Fruit fly (Drosophila melanogaster) whole organism, prepupa: Measurements from ENCODE around the gene CG12680.

Source experiments
- CG10631 ChIP-seq: fragments of 200-800 bp; sonication (Bioruptor generic); optimal IDR thresholded peaks from 2 replicates; lab custom pipeline; 2016; ENCODE audit warnings: missing biosample characterization, missing genetic modification characterization
- CG10669 ChIP-seq: fragments of 200-800 bp; sonication (Bioruptor generic); optimal IDR thresholded peaks from 3 replicates; lab custom pipeline; 2018; ENCODE audit warnings: missing biosample characterization, mild to moderate bottlenecking, missing genetic modification characterization, moderate library complexity
- CG11902 ChIP-seq: fragments of 200-800 bp; sonication (Bioruptor generic); optimal IDR thresholded peaks from 3 replicates; lab custom pipeline; 2016; ENCODE audit warnings: missing biosample characterization, missing genetic modification characterization
- CG15336 ChIP-seq: fragments of 200-800 bp; sonication (Bioruptor generic); IDR thresholded peaks from 2 replicates; pipeline ENCODE4 v1.3.6; 2022; ENCODE audit warnings: missing biosample characterization, missing genetic modification characterization
- CG16779 ChIP-seq: fragments of 200-800 bp; sonication (Bioruptor generic); optimal IDR thresholded peaks from 3 replicates; lab custom pipeline; 2017; ENCODE audit warnings: missing biosample characterization, mild to moderate bottlenecking, missing genetic modification characterization
- CG3032 ChIP-seq: fragments of 200-800 bp; optimal IDR thresholded peaks from 2 replicates; lab custom pipeline; 2019; ENCODE audit warnings: missing biosample characterization, mild to moderate bottlenecking, missing genetic modification characterization, moderate library complexity
- CG31627 ChIP-seq: fragments of 200-800 bp; sonication (Bioruptor generic); optimal IDR thresholded peaks from 3 replicates; lab custom pipeline; 2016; ENCODE audit warnings: missing biosample characterization, missing genetic modification characterization
- CG32006 ChIP-seq: fragments of 200-800 bp; sonication (Bioruptor generic); optimal IDR thresholded peaks from 3 replicates; lab custom pipeline; 2017; ENCODE audit warnings: missing biosample characterization, mild to moderate bottlenecking, missing genetic modification characterization
- CG3919 ChIP-seq: fragments of 200-800 bp; sonication (Bioruptor generic); optimal IDR thresholded peaks from 3 replicates; lab custom pipeline; 2016; ENCODE audit warnings: missing biosample characterization, missing genetic modification characterization
- CG4318 ChIP-seq: fragments of 200-800 bp; sonication (Bioruptor generic); optimal IDR thresholded peaks from 3 replicates; lab custom pipeline; 2017; ENCODE audit warnings: missing biosample characterization, mild to moderate bottlenecking, missing genetic modification characterization
- CG6792 ChIP-seq: fragments of 200-800 bp; sonication (Bioruptor generic); optimal IDR thresholded peaks from 3 replicates; lab custom pipeline; 2016; ENCODE audit warnings: missing biosample characterization, missing genetic modification characterization
- CG6808 ChIP-seq: fragments of 200-800 bp; sonication (Bioruptor generic); optimal IDR thresholded peaks from 3 replicates; lab custom pipeline; 2017; ENCODE audit warnings: missing biosample characterization, missing genetic modification characterization, mild to moderate bottlenecking, moderate library complexity, missing genetic modification reagents
- CG6854 ChIP-seq: fragments of 200-800 bp; sonication (Bioruptor generic); optimal IDR thresholded peaks from 2 replicates; lab custom pipeline; 2017; ENCODE audit warnings: missing biosample characterization, mild to moderate bottlenecking, missing genetic modification characterization
- CG7368 ChIP-seq: fragments of 200-800 bp; sonication (Bioruptor generic); optimal IDR thresholded peaks from 3 replicates; lab custom pipeline; 2016; ENCODE audit warnings: missing biosample characterization, missing genetic modification characterization
- CG8119 ChIP-seq: fragments of 200-800 bp; sonication (Bioruptor generic); IDR thresholded peaks from 3 replicates; pipeline ENCODE4 v1.3.6; 2022; ENCODE audit warnings: missing biosample characterization, missing genetic modification characterization
- CG9139 ChIP-seq: fragments of 200-800 bp; sonication (Bioruptor generic); optimal IDR thresholded peaks from 3 replicates; lab custom pipeline; 2017; ENCODE audit warnings: missing biosample characterization, mild to moderate bottlenecking, missing genetic modification characterization
- Eip75B ChIP-seq: fragments of 200-800 bp; sonication (Bioruptor generic); optimal IDR thresholded peaks from 3 replicates; lab custom pipeline; 2016; ENCODE audit warnings: missing biosample characterization, missing genetic modification characterization
- Eip93F ChIP-seq: fragments of 200-800 bp; sonication (Bioruptor generic); optimal IDR thresholded peaks from 2 replicates; lab custom pipeline; 2016; ENCODE audit warnings: missing biosample characterization, mild to moderate bottlenecking, missing genetic modification characterization
- Ets21C ChIP-seq: fragments of 200-800 bp; sonication (Bioruptor generic); optimal IDR thresholded peaks from 3 replicates; lab custom pipeline; 2016; ENCODE audit warnings: missing biosample characterization, missing genetic modification characterization
- Ets96B ChIP-seq: fragments of 200-800 bp; optimal IDR thresholded peaks from 2 replicates; lab custom pipeline; 2019; ENCODE audit warnings: missing biosample characterization, mild to moderate bottlenecking, missing genetic modification characterization, moderate library complexity
- Gug ChIP-seq: fragments of 200-800 bp; sonication (Bioruptor generic); IDR thresholded peaks from 2 replicates; pipeline ENCODE4 v1.3.6; 2022; ENCODE audit warnings: missing biosample characterization, missing genetic modification characterization
- Hr38 ChIP-seq: sonication (Bioruptor generic); optimal IDR thresholded peaks from 2 replicates; lab custom pipeline; 2016; ENCODE audit warnings: missing biosample characterization, missing genetic modification characterization
- Hr39 ChIP-seq: fragments of 200-800 bp; sonication (Bioruptor generic); optimal IDR thresholded peaks from 2 replicates; lab custom pipeline; 2016; ENCODE audit warnings: missing biosample characterization, missing genetic modification characterization
- Hr4 ChIP-seq: fragments of 200-800 bp; sonication (Bioruptor generic); optimal IDR thresholded peaks from 3 replicates; lab custom pipeline; 2016; ENCODE audit warnings: missing biosample characterization, missing genetic modification characterization
- Lpt ChIP-seq: fragments of 200-800 bp; sonication (Bioruptor generic); optimal IDR thresholded peaks from 3 replicates; lab custom pipeline; 2016; ENCODE audit warnings: missing biosample characterization, missing genetic modification characterization
- Met ChIP-seq: fragments of 200-800 bp; sonication (Bioruptor generic); optimal IDR thresholded peaks from 3 replicates; lab custom pipeline; 2016; ENCODE audit warnings: missing biosample characterization, missing genetic modification characterization
- OdsH ChIP-seq: fragments of 200-800 bp; sonication (Bioruptor generic); optimal IDR thresholded peaks from 3 replicates; lab custom pipeline; 2016; ENCODE audit warnings: missing biosample characterization, missing genetic modification characterization
- Smox ChIP-seq: fragments of 200-800 bp; sonication (Bioruptor generic); optimal IDR thresholded peaks from 3 replicates; lab custom pipeline; 2016; ENCODE audit warnings: missing biosample characterization, missing genetic modification characterization
- Sox102F ChIP-seq: fragments of 200-800 bp; sonication (Bioruptor generic); optimal IDR thresholded peaks from 2 replicates; lab custom pipeline; 2016; ENCODE audit warnings: missing biosample characterization, mild to moderate bottlenecking, missing genetic modification characterization
- Sox14 ChIP-seq: fragments of 200-800 bp; sonication (Bioruptor generic); optimal IDR thresholded peaks from 3 replicates; lab custom pipeline; 2016; ENCODE audit warnings: missing biosample characterization, missing genetic modification characterization
- achi ChIP-seq: fragments of 200-800 bp; sonication (Bioruptor generic); optimal IDR thresholded peaks from 3 replicates; lab custom pipeline; 2016; ENCODE audit warnings: missing biosample characterization, missing genetic modification characterization
- acj6 ChIP-seq: fragments of 200-800 bp; sonication (Bioruptor generic); optimal IDR thresholded peaks from 3 replicates; lab custom pipeline; 2016; ENCODE audit warnings: missing biosample characterization, missing genetic modification characterization
- dac ChIP-seq: fragments of 200-800 bp; sonication (Bioruptor generic); optimal IDR thresholded peaks from 2 replicates; lab custom pipeline; 2017; ENCODE audit warnings: missing biosample characterization, mild to moderate bottlenecking, missing genetic modification characterization
- dsx ChIP-seq: fragments of 200-800 bp; optimal IDR thresholded peaks from 3 replicates; lab custom pipeline; 2019; ENCODE audit warnings: missing biosample characterization, mild to moderate bottlenecking, missing genetic modification characterization, moderate library complexity; ENCODE audit not compliant: poor library complexity, severe bottlenecking
- eg ChIP-seq: fragments of 200-800 bp; sonication (Bioruptor generic); IDR thresholded peaks from 3 replicates; pipeline ENCODE4 v1.3.6; 2022; ENCODE audit warnings: missing biosample characterization, missing genetic modification characterization
- fd59A ChIP-seq: fragments of 200-800 bp; sonication (Bioruptor generic); optimal IDR thresholded peaks from 2 replicates; lab custom pipeline; 2017; ENCODE audit warnings: missing biosample characterization, mild to moderate bottlenecking, missing genetic modification characterization, missing genetic modification reagents
- fd85E ChIP-seq: fragments of 200-800 bp; sonication (Bioruptor generic); optimal IDR thresholded peaks from 3 replicates; lab custom pipeline; 2016; ENCODE audit warnings: missing biosample characterization, missing genetic modification characterization
- pdm3 ChIP-seq: fragments of 200-800 bp; sonication (Bioruptor generic); optimal IDR thresholded peaks from 3 replicates; lab custom pipeline; 2016; ENCODE audit warnings: missing biosample characterization, missing genetic modification characterization
- salr ChIP-seq, 2 experiments: fragments of 200-800 bp; sonication (Bioruptor generic); optimal IDR thresholded peaks; 3 replicates each; lab custom pipeline; 2016 to 2018; ENCODE audit warnings: missing biosample characterization in 2 of 2, missing genetic modification characterization in 2 of 2, mild to moderate bottlenecking in 1 of 2
- spab ChIP-seq: fragments of 200-800 bp; sonication (Bioruptor generic); optimal IDR thresholded peaks from 2 replicates; lab custom pipeline; 2017; ENCODE audit warnings: missing biosample characterization, mild to moderate bottlenecking, missing genetic modification characterization, missing genetic modification reagents
- ss ChIP-seq, 2 experiments: fragments of 200-800 bp; sonication (Bioruptor generic); optimal IDR thresholded peaks; 2 replicates in 1 of 2; 3 replicates in 1 of 2; lab custom pipeline; 2017 to 2018; ENCODE audit warnings: mild to moderate bottlenecking in 2 of 2, missing biosample characterization in 2 of 2, missing genetic modification characterization in 2 of 2, moderate library complexity in 1 of 2
- svp ChIP-seq: fragments of 200-800 bp; sonication (Bioruptor generic); peaks from one replicate; lab custom pipeline; 2016; ENCODE audit warnings: missing biosample characterization, missing genetic modification characterization
- vri ChIP-seq: fragments of 200-800 bp; sonication (Bioruptor generic); optimal IDR thresholded peaks from 3 replicates; lab custom pipeline; 2016; ENCODE audit warnings: missing biosample characterization, mild to moderate bottlenecking, missing genetic modification characterization

Gene CG12680

DNA sequence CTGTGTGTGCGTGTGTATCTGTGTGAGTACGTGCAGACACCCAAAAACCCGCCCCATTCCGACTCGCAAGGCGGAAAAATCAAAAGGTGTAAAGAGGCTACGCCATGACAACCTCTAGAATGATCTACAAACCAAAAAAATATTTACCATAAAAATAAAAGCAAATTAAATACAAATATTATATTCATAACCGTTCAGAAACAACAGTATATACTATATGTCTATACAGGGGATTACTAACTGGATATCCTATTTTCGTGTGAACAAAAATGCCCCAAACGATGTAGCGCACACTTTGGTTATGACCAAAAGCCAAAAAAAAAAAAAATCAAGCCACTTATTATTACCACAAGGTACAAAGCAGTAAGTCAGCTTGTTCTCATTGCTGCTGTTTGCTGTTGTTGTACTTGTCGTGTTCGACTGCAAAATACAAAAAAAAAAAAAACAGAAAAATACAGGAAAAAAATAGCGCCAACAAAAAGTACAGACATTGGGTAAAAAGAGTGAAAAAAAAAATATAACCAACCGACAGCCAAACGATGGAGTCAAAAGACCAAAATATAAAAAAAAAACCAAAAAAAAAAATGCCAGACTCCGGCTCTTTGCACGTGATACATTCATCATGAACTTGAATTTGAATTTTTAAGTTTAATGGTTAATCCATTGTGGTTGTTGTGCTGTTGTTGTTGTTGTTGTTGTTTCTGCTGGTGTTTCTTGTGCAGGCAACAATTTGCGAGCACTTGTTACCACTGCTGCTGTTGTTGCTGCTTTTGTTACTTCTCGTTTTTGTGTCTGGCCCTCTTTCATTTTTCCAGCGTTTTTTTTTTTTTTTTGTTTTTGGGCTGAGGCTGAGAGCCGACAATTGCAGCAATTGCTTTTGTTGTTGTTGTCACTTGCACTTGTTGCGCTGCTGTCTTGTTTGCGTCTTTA lies 44.5 kb downstream of the CG12680 start (continued):
- TF ChIP-seq OdsH (GFP tag; lab: Kevin White, UChicago), result peak; percentile 78
- peak; percentile 95 for TF ChIP-seq svp (GFP tag; lab: Kevin White, UChicago)
- TF ChIP-seq dsx (GFP tag; lab: Kevin White, UChicago), result peak; percentile 83
- TF ChIP-seq CG6792 (GFP tag; lab: Kevin White, UChicago), result peak; percentile 72
- peak; percentile 71 for TF ChIP-seq CG10631 (GFP tag; lab: Kevin White, UChicago)
- peak; percentile 54 for TF ChIP-seq CG11902 (GFP tag; lab: Kevin White, UChicago)
- TF ChIP-seq CG4318, result peak; percentile 50
- TF ChIP-seq CG6854 (GFP tag; lab: Kevin White, UChicago), result peak; percentile 33
- peak; percentile 80 for TF ChIP-seq Sox102F (GFP tag; lab: Kevin White, UChicago)
- peak; percentile 63 for TF ChIP-seq CG7368 (GFP tag; lab: Kevin White, UChicago)
- TF ChIP-seq Gug, result peak; percentile 66
- TF ChIP-seq Hr39 (GFP tag; lab: Kevin White, UChicago), result peak; percentile 80
- peak; percentile 10 for TF ChIP-seq CG6808 (GFP tag; lab: Kevin White, UChicago)
- peak; percentile 25 for TF ChIP-seq spab (GFP tag; lab: Kevin White, UChicago)
- TF ChIP-seq Lpt (GFP tag; lab: Kevin White, UChicago), result peak; percentile 16
- TF ChIP-seq CG3032, result peak; percentile 52
- peak; percentile 73 for TF ChIP-seq Eip75B
- TF ChIP-seq CG9139 (GFP tag; lab: Kevin White, UChicago), result no peak

DNA sequence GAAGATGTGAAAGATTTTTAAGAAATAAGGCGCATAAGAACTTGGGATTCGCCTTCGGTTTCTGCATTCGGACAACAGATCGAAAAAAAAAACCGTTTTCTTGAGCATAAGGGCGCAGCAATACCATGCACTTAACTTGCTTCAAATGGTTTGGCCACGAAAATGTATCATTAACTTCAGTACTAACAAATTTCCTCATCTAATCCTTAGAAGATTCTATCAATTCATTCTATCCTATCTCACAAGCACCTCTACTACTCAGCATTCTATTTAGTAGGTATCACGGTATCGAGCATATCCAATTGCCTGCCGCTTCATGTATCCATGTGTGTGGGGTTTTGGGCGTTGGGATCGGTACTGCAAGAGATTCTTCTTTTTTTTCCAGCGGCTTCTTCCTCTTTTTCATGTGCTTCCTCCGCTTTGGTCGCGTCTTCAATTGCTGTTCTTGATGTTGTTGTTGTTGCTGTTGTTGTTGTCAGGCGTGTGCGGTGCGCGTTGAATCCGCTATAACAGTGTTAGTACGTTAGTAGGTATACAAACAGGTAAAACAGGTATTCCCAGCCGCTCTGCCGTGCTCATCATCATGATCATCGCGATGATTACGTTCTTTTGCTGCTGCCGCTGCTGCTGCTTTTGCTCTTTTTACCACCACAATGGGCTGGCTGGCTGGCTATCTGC lies 47.3 kb downstream of the CG12680 start:
- TF ChIP-seq acj6 (GFP tag; lab: Kevin White, UChicago) (peak; percentile 57), salr (GFP tag; optimal IDR thresholded peaks at IDR 0.05; lab: Kevin White, UChicago) (peak in 1 of 2 experiments; percentile 2), pdm3 (GFP tag; lab: Kevin White, UChicago) (peak; percentile 53), Hr38 (GFP tag; lab: Kevin White, UChicago) (no peak), spab (GFP tag; lab: Kevin White, UChicago) (peak; percentile 55), Met (GFP tag; lab: Kevin White, UChicago) (peak; percentile 82), OdsH (GFP tag; lab: Kevin White, UChicago) (peak; percentile 60), Smox (GFP tag; lab: Kevin White, UChicago) (peak; percentile 77), vri (GFP tag; lab: Kevin White, UChicago) (peak; percentile 62), CG16779 (peak; percentile 20), Ets21C (peak; percentile 74), Ets96B (tag; lab: Kevin White, UChicago) (peak; percentile 52), CG7368 (GFP tag; lab: Kevin White, UChicago) (no peak), Lpt (GFP tag; lab: Kevin White, UChicago) (peak; percentile 18), CG8119 (peak; percentile 48; the same call in 2 of the 3 replicates), fd85E (GFP tag; lab: Kevin White, UChicago) (no peak), achi (peak; percentile 50), CG11902 (GFP tag; lab: Kevin White, UChicago) (peak; percentile 32), dsx (GFP tag; lab: Kevin White, UChicago) (peak; percentile 21), CG6792 (GFP tag; lab: Kevin White, UChicago) (peak; percentile 72), CG31627 (GFP tag; lab: Kevin White, UChicago) (peak; percentile 82), CG9139 (GFP tag; lab: Kevin White, UChicago) (no peak), CG3032 (peak; percentile 51), Sox14 (GFP tag; lab: Kevin White, UChicago) (peak; percentile 76), CG3919 (GFP tag; lab: Kevin White, UChicago) (peak; percentile 67), dac (GFP tag; lab: Kevin White, UChicago) (no peak), svp (GFP tag; lab: Kevin White, UChicago) (peak; percentile 93), Hr4 (no peak), fd59A (GFP tag; lab: Kevin White, UChicago) (peak; percentile 34), CG15336 (GFP tag; lab: Robert Waterston, UW) (no peak), CG10669 (peak; percentile 67), eg (GFP tag; lab: Robert Waterston, UW) (no peak), Hr39 (GFP tag; lab: Kevin White, UChicago) (peak; percentile 82), Sox102F (GFP tag; lab: Kevin White, UChicago) (peak; percentile 76), Eip93F (GFP tag; lab: Kevin White, UChicago) (peak; percentile 15), CG32006 (GFP tag; lab: Kevin White, UChicago) (peak; percentile 34), ss (GFP tag; optimal IDR thresholded peaks at IDR 0.05; lab: Kevin White, UChicago) (peak; percentile 31 to 33), Eip75B (peak; percentile 12), Gug (no peak)
